Worm (Caenorhabditis elegans) whole organism, early embryonic: ENCODE measurements around the gene cal-7.

Experiments used
- ama-1 ChIP-seq: fragments of 150-350 bp; optimal IDR thresholded peaks from 2 replicates; lab custom pipeline; 2014
- flt-1 ChIP-seq: fragments of 200-800 bp; sonication (Bioruptor generic); IDR thresholded peaks from 2 replicates; pipeline ENCODE4 v1.3.6; 2022; ENCODE audit warnings: missing genetic modification characterization, missing compliant biosample characterization
- hmbx-1 ChIP-seq: sonication (generic microtip); optimal IDR thresholded peaks from 2 replicates; lab custom pipeline; 2016; ENCODE audit warnings: mild to moderate bottlenecking, missing genetic modification characterization, missing compliant biosample characterization
- hmg-4 ChIP-seq: fragments of 200-800 bp; sonication (Bioruptor generic); optimal IDR thresholded peaks from 2 replicates; lab custom pipeline; 2018; ENCODE audit warnings: mild to moderate bottlenecking, missing genetic modification characterization, missing compliant biosample characterization
- pes-1 ChIP-seq: fragments of 200-800 bp; sonication (Bioruptor generic); IDR thresholded peaks from 2 replicates; pipeline ENCODE4 v1.3.6; 2022; ENCODE audit warnings: missing genetic modification reagents, missing genetic modification characterization, missing compliant biosample characterization
- scrt-1 ChIP-seq: fragments of 200-800 bp; sonication (Bioruptor generic); IDR thresholded peaks from 2 replicates; pipeline ENCODE4 v1.3.6; 2022; ENCODE audit warnings: missing genetic modification characterization, missing compliant biosample characterization
- sea-1 ChIP-seq: fragments of 200-800 bp; sonication (Bioruptor generic); conservative IDR thresholded peaks from 2 replicates; pipeline ENCODE4 v1.3.6; 2022; ENCODE audit warnings: missing genetic modification characterization, missing compliant biosample characterization
- tbx-11 ChIP-seq: fragments of 200-800 bp; sonication (Bioruptor generic); IDR thresholded peaks from 2 replicates; pipeline ENCODE4 v1.3.6; 2022; ENCODE audit warnings: missing genetic modification characterization, missing compliant biosample characterization

- TF ChIP-seq hmg-4 (GFP tag; lab: Kevin White, UChicago) (no peak), flt-1 (GFP tag; lab: Robert Waterston, UW) (no peak), pes-1 (GFP tag; lab: Robert Waterston, UW) (no peak), scrt-1 (GFP tag; lab: Robert Waterston, UW) (no peak), sea-1 (GFP tag; lab: Robert Waterston, UW) (no peak), ama-1 (lab: Kevin White, UChicago) (no peak), tbx-11 (GFP tag; lab: Robert Waterston, UW) (no peak), hmbx-1 (tag; lab: Kevin White, UChicago) (no peak)
Observed at ce11 chrV:9768828-9769778, 35.2 kb downstream of the cal-7 start, which contains the start of gene unc-42.
